Fruit fly (Drosophila melanogaster) whole organism, embryonic: Measurements from ENCODE around the gene CG15403.
A peak's percentile ranks its signal among the peaks of the same experiment; 100 is the strongest.
"Not testable (repeated sequence)": the region's sequence is repeated elsewhere in the genome, so short reads cannot be mapped to it uniquely, and the experiment has no call there.

Experiments used
- Ada2b ChIP-seq: fragments of 200-800 bp; sonication (Bioruptor generic); IDR thresholded peaks from 2 replicates; pipeline ENCODE4 v1.3.6; 2022; ENCODE audit warnings: missing biosample characterization, missing genetic modification characterization
- BEAF-32 ChIP-seq: fragments of 200-800 bp; sonication (Bioruptor generic); optimal IDR thresholded peaks from 3 replicates; lab custom pipeline; 2017; ENCODE audit warnings: missing biosample characterization, missing genetic modification characterization, mild to moderate bottlenecking, moderate library complexity, missing genetic modification reagents
- CG10209 ChIP-seq: fragments of 200-800 bp; sonication (Bioruptor generic); optimal IDR thresholded peaks from 3 replicates; lab custom pipeline; 2017; ENCODE audit warnings: missing biosample characterization, mild to moderate bottlenecking, missing genetic modification characterization, missing genetic modification reagents
- CG11085 ChIP-seq: fragments of 200-800 bp; sonication (Bioruptor generic); IDR thresholded peaks from 2 replicates; pipeline ENCODE4 v1.3.6; 2022; ENCODE audit warnings: missing biosample characterization, missing genetic modification characterization
- CG12071 ChIP-seq: fragments of 200-800 bp; sonication (Bioruptor generic); optimal IDR thresholded peaks from 3 replicates; lab custom pipeline; 2018; ENCODE audit warnings: missing biosample characterization, mild to moderate bottlenecking, missing genetic modification characterization
- CG12659 ChIP-seq: fragments of 200-800 bp; sonication (Bioruptor generic); optimal IDR thresholded peaks from 3 replicates; lab custom pipeline; 2017; ENCODE audit warnings: mild to moderate bottlenecking, missing biosample characterization, missing genetic modification reagents, missing genetic modification characterization
- CG17186 ChIP-seq: fragments of 200-800 bp; sonication (Bioruptor generic); optimal IDR thresholded peaks from 3 replicates; lab custom pipeline; 2017; ENCODE audit warnings: missing biosample characterization, missing genetic modification reagents, missing genetic modification characterization
- CG17359 ChIP-seq: fragments of 200-800 bp; sonication (Bioruptor generic); optimal IDR thresholded peaks from 3 replicates; lab custom pipeline; 2018; ENCODE audit warnings: missing biosample characterization, mild to moderate bottlenecking, missing genetic modification characterization, moderate library complexity
- CG17829 ChIP-seq: fragments of 200-800 bp; optimal IDR thresholded peaks from 2 replicates; lab custom pipeline; 2019; ENCODE audit warnings: missing biosample characterization, mild to moderate bottlenecking, missing genetic modification characterization, moderate library complexity
- CG2202 ChIP-seq: fragments of 200-800 bp; sonication (Bioruptor generic); optimal IDR thresholded peaks from 2 replicates; lab custom pipeline; 2018; ENCODE audit warnings: missing biosample characterization, mild to moderate bottlenecking, missing genetic modification characterization
- CG30020 ChIP-seq: fragments of 200-800 bp; optimal IDR thresholded peaks from 2 replicates; lab custom pipeline; 2019; ENCODE audit warnings: missing biosample characterization, mild to moderate bottlenecking, missing genetic modification characterization, moderate library complexity
- CG34224 ChIP-seq: fragments of 200-800 bp; sonication (Bioruptor generic); IDR thresholded peaks from 3 replicates; pipeline ENCODE4 v1.3.6; 2022; ENCODE audit warnings: missing biosample characterization, missing genetic modification characterization; ENCODE audit not compliant: partially characterized antibody
- CG34376 ChIP-seq: fragments of 200-800 bp; sonication (Bioruptor generic); optimal IDR thresholded peaks from 2 replicates; lab custom pipeline; 2018; ENCODE audit warnings: missing biosample characterization, mild to moderate bottlenecking, missing genetic modification characterization
- CG4617 ChIP-seq: fragments of 200-800 bp; sonication (Bioruptor generic); optimal IDR thresholded peaks from 3 replicates; lab custom pipeline; 2016; ENCODE audit warnings: missing biosample characterization, missing genetic modification characterization, borderline replicate concordance
- CG5953 ChIP-seq: fragments of 200-800 bp; sonication (Bioruptor generic); IDR thresholded peaks from 2 replicates; pipeline ENCODE4 v1.3.6; 2022; ENCODE audit warnings: missing biosample characterization, missing genetic modification characterization
- CG8290 ChIP-seq, 3 experiments: fragments of 200-800 bp; sonication (Bioruptor generic); optimal IDR thresholded peaks; 2 replicates each; lab custom pipeline; 2016 to 2019; ENCODE audit warnings: missing biosample characterization in 3 of 3, missing genetic modification characterization in 3 of 3, mild to moderate bottlenecking in 2 of 3, moderate library complexity in 1 of 3
- CG8924 ChIP-seq: fragments of 200-800 bp; optimal IDR thresholded peaks from 3 replicates; lab custom pipeline; 2019; ENCODE audit warnings: missing biosample characterization, mild to moderate bottlenecking, missing genetic modification characterization, moderate library complexity
- CG9797 ChIP-seq: fragments of 200-800 bp; sonication (Bioruptor generic); optimal IDR thresholded peaks from 3 replicates; lab custom pipeline; 2018; ENCODE audit warnings: missing biosample characterization, mild to moderate bottlenecking, missing genetic modification characterization
- Dip2 ChIP-seq: fragments of 200-800 bp; sonication (Bioruptor generic); IDR thresholded peaks from 2 replicates; pipeline ENCODE4 v1.3.6; 2022; ENCODE audit warnings: missing biosample characterization, missing genetic modification characterization
- Dp ChIP-seq: fragments of 200-800 bp; sonication (Bioruptor generic); optimal IDR thresholded peaks from 2 replicates; lab custom pipeline; 2018; ENCODE audit warnings: missing biosample characterization, mild to moderate bottlenecking, missing genetic modification characterization, moderate library complexity
- Fer1 ChIP-seq: fragments of 200-800 bp; sonication (Bioruptor generic); optimal IDR thresholded peaks from 2 replicates; lab custom pipeline; 2017; ENCODE audit warnings: missing biosample characterization, mild to moderate bottlenecking, missing genetic modification characterization
- Hr78 ChIP-seq, 2 experiments: fragments of 200-800 bp in 1 of 2; fragments of >200 bp in 1 of 2; sonication (Bioruptor generic) in 1 of 2; optimal IDR thresholded peaks; 2 replicates each; lab custom pipeline; 2017 to 2019; ENCODE audit warnings: missing biosample characterization in 2 of 2, missing genetic modification characterization in 2 of 2, mild to moderate bottlenecking in 1 of 2, moderate library complexity in 1 of 2
- Jarid2 ChIP-seq: fragments of 200-800 bp; sonication (Bioruptor generic); optimal IDR thresholded peaks from 3 replicates; lab custom pipeline; 2017; ENCODE audit warnings: mild to moderate bottlenecking, missing biosample characterization, missing genetic modification reagents, missing genetic modification characterization
- MBD-R2 ChIP-seq: fragments of 200-800 bp; sonication (Bioruptor generic); IDR thresholded peaks from 2 replicates; pipeline ENCODE4 v1.3.6; 2022; ENCODE audit warnings: missing biosample characterization, missing genetic modification characterization
- MESR4 ChIP-seq: fragments of 200-800 bp; sonication (Bioruptor generic); optimal IDR thresholded peaks from 2 replicates; lab custom pipeline; 2018; ENCODE audit warnings: missing biosample characterization, mild to moderate bottlenecking, missing genetic modification characterization, moderate library complexity
- Med ChIP-seq: fragments of 200-800 bp; sonication (Bioruptor generic); peaks from one replicate; lab custom pipeline; 2016; ENCODE audit warnings: missing biosample characterization, missing genetic modification characterization, mild to moderate bottlenecking, inconsistent platforms, moderate library complexity
- Nf-YC ChIP-seq: fragments of 200-800 bp; optimal IDR thresholded peaks from 3 replicates; lab custom pipeline; 2019; ENCODE audit warnings: missing biosample characterization, mild to moderate bottlenecking, missing genetic modification characterization, moderate library complexity
- TFAM ChIP-seq: fragments of 200-800 bp; sonication (Bioruptor generic); optimal IDR thresholded peaks from 2 replicates; lab custom pipeline; 2017; ENCODE audit warnings: missing biosample characterization, missing genetic modification characterization, inconsistent platforms
- YL-1 ChIP-seq: fragments of 200-800 bp; sonication (Bioruptor generic); optimal IDR thresholded peaks from 3 replicates; lab custom pipeline; 2017; ENCODE audit warnings: missing biosample characterization, mild to moderate bottlenecking, missing genetic modification characterization
- al ChIP-seq: fragments of 200-800 bp; sonication (Bioruptor generic); IDR thresholded peaks from 2 replicates; pipeline ENCODE4 v1.3.6; 2022; ENCODE audit warnings: missing biosample characterization, missing genetic modification characterization
- eve ChIP-seq, 2 experiments: fragments of >200 bp; optimal IDR thresholded peaks; 2 replicates each; lab custom pipeline; 2017; ENCODE audit warnings: missing biosample characterization in 2 of 2, missing genetic modification characterization in 2 of 2
- ewg ChIP-seq: fragments of 200-800 bp; sonication (Bioruptor generic); optimal IDR thresholded peaks from 3 replicates; lab custom pipeline; 2017; ENCODE audit warnings: mild to moderate bottlenecking, missing biosample characterization, missing genetic modification reagents, missing genetic modification characterization
- gfzf ChIP-seq: fragments of 200-800 bp; sonication (Bioruptor generic); optimal IDR thresholded peaks from 2 replicates; lab custom pipeline; 2016; ENCODE audit warnings: missing biosample characterization, mild to moderate bottlenecking, missing genetic modification characterization, moderate library complexity
- grau ChIP-seq: fragments of 200-800 bp; optimal IDR thresholded peaks from 3 replicates; lab custom pipeline; 2019; ENCODE audit warnings: missing biosample characterization, mild to moderate bottlenecking, missing genetic modification characterization, moderate library complexity
- gro ChIP-seq: fragments of 200-800 bp; sonication (Bioruptor generic); optimal IDR thresholded peaks from 2 replicates; lab custom pipeline; 2016; ENCODE audit warnings: missing biosample characterization, missing genetic modification characterization
- h ChIP-seq: fragments of >200 bp; optimal IDR thresholded peaks from 2 replicates; lab custom pipeline; 2017
- mam ChIP-seq: fragments of 200-800 bp; sonication (Bioruptor generic); optimal IDR thresholded peaks from 3 replicates; lab custom pipeline; 2016; ENCODE audit warnings: missing biosample characterization, missing genetic modification characterization
- mirr ChIP-seq: fragments of 200-800 bp; sonication (Bioruptor generic); optimal IDR thresholded peaks from 3 replicates; lab custom pipeline; 2018; ENCODE audit warnings: missing biosample characterization, mild to moderate bottlenecking, missing genetic modification characterization
- nom ChIP-seq: fragments of 200-800 bp; sonication (Bioruptor generic); optimal IDR thresholded peaks from 2 replicates; lab custom pipeline; 2017; ENCODE audit warnings: missing biosample characterization, missing genetic modification characterization, mild to moderate bottlenecking, moderate library complexity, missing genetic modification reagents
- odd ChIP-seq: fragments of 200-800 bp; sonication (Bioruptor generic); optimal IDR thresholded peaks from 2 replicates; lab custom pipeline; 2017; ENCODE audit warnings: missing biosample characterization, mild to moderate bottlenecking, missing genetic modification characterization
- pzg ChIP-seq: fragments of 200-800 bp; sonication (Bioruptor generic); optimal IDR thresholded peaks from 3 replicates; lab custom pipeline; 2018; ENCODE audit warnings: missing biosample characterization, mild to moderate bottlenecking, missing genetic modification characterization, moderate library complexity
- sc ChIP-seq, 3 experiments: fragments of >200 bp in 2 of 3; fragments of 200-800 bp in 1 of 3; sonication (Bioruptor generic) in 1 of 3; optimal IDR thresholded peaks; 2 replicates in 2 of 3; 3 replicates in 1 of 3; lab custom pipeline; 2017; ENCODE audit warnings: mild to moderate bottlenecking in 1 of 3, missing biosample characterization in 1 of 3, missing genetic modification characterization in 1 of 3, missing genetic modification reagents in 1 of 3
- sens ChIP-seq: fragments of 200-800 bp; sonication (Bioruptor generic); peaks from one replicate; lab custom pipeline; 2016; ENCODE audit warnings: missing biosample characterization, missing genetic modification characterization
- sim ChIP-seq: fragments of 200-800 bp; sonication (Bioruptor generic); IDR thresholded peaks from 2 replicates; pipeline ENCODE4 v1.3.6; 2022; ENCODE audit warnings: missing biosample characterization, missing genetic modification characterization
- sqz ChIP-seq: fragments of 200-800 bp; sonication (Bioruptor generic); optimal IDR thresholded peaks from 3 replicates; lab custom pipeline; 2018; ENCODE audit warnings: missing biosample characterization, mild to moderate bottlenecking, missing genetic modification characterization

CG15403 gene

dm6 chr2L:3163490-3163889 is 35.1 kb downstream of the CG15403 start, which contains the start of gene Hydr2:
Gene Hydr2, plus strand, starts transcription at chr2L:3163645.
- TF ChIP-seq sens (peak; percentile 27), CG4617 (GFP tag; lab: Kevin White, UChicago) (peak; percentile 16), MESR4 (peak; percentile 70), CG17186 (GFP tag; lab: Kevin White, UChicago) (peak; percentile 12), pzg (GFP tag; lab: Kevin White, UChicago) (peak; percentile 36), nom (peak; percentile 25), BEAF-32 (GFP tag; lab: Kevin White, UChicago) (peak; percentile 46), CG8290 (tag; optimal IDR thresholded peaks at IDR 0.05; lab: Kevin White, UChicago) (peak in 1 of 2 experiments; percentile 17), gfzf (GFP tag; lab: Kevin White, UChicago) (peak; percentile 54), sqz (GFP tag; lab: Kevin White, UChicago) (peak; percentile 78), Fer1 (GFP tag; lab: Kevin White, UChicago) (peak; percentile 24), Jarid2 (GFP tag; lab: Kevin White, UChicago) (peak; percentile 72), Med (GFP tag; lab: Kevin White, UChicago) (peak; percentile 11), ewg (GFP tag; lab: Kevin White, UChicago) (peak; percentile 59), YL-1 (GFP tag; lab: Kevin White, UChicago) (peak; percentile 34), Dp (GFP tag; lab: Kevin White, UChicago) (peak; percentile 33), CG9797 (GFP tag; lab: Kevin White, UChicago) (peak; percentile 25)
- not testable (repeated sequence) for TF ChIP-seq CG8290 (GFP tag; optimal IDR thresholded peaks at IDR 0.05; lab: Kevin White, UChicago)

dm6 chr2L:3164257-3165021 is 36.0 kb downstream of the CG15403 start:
- no peak for TF ChIP-seq CG11085 (GFP tag; lab: Robert Waterston, UW)
- TF ChIP-seq MBD-R2, result no peak
- TF ChIP-seq eve (GFP tag; optimal IDR thresholded peaks at IDR 0.05; lab: Kevin White, UChicago), result peak in 1 of 2 experiments; percentile 26
- no peak for TF ChIP-seq CG17359
- no peak for TF ChIP-seq CG34224
- TF ChIP-seq Ada2b (GFP tag; lab: Robert Waterston, UW), result no peak
- no peak for TF ChIP-seq sc (optimal IDR thresholded peaks at IDR 0.05; lab: Kevin White, UChicago)
- TF ChIP-seq sc (GFP tag; optimal IDR thresholded peaks at IDR 0.05; lab: Kevin White, UChicago), result no peak
- TF ChIP-seq sim (GFP tag; lab: Robert Waterston, UW), result no peak
- no peak for TF ChIP-seq sqz (GFP tag; lab: Kevin White, UChicago)
- TF ChIP-seq CG12071, result no peak
- no peak for TF ChIP-seq CG2202 (tag; lab: Kevin White, UChicago)
- peak in 1 of 2 experiments; percentile 20 for TF ChIP-seq Hr78 (GFP tag; optimal IDR thresholded peaks at IDR 0.05; lab: Kevin White, UChicago)
- no peak for TF ChIP-seq grau (tag; lab: Kevin White, UChicago)
- TF ChIP-seq CG30020, result no peak
- peak; percentile 53 for TF ChIP-seq CG34376 (GFP tag; lab: Kevin White, UChicago)
- TF ChIP-seq mam (GFP tag; lab: Kevin White, UChicago), result no peak
- TF ChIP-seq, all 482 proteins: peak for 3

- TF ChIP-seq odd (GFP tag; lab: Kevin White, UChicago) (no peak), Nf-YC (no peak), TFAM (no peak), CG10209 (GFP tag; lab: Kevin White, UChicago) (no peak), CG12659 (GFP tag; lab: Kevin White, UChicago) (no peak), al (no peak), Dip2 (GFP tag; lab: Robert Waterston, UW) (no peak), mirr (GFP tag; lab: Kevin White, UChicago) (peak; percentile 24), h (lab: Kevin White, UChicago) (no peak), CG17829 (tag; lab: Kevin White, UChicago) (no peak), CG5953 (GFP tag; lab: Robert Waterston, UW) (no peak), CG8924 (tag; lab: Kevin White, UChicago) (no peak), gro (GFP tag; lab: Kevin White, UChicago) (no peak)
Measured at dm6 chr2L:3165022-3165647, 36.7 kb downstream of the CG15403 start.
